Worm (Caenorhabditis elegans) whole organism, L2 larva: ENCODE results near the gene srsx-39.

Experiments
- C34F6.9 ChIP-seq: fragments of 150-350 bp; optimal IDR thresholded peaks from 2 replicates; lab custom pipeline; 2014; ENCODE audit warnings: missing biosample characterization, missing genetic modification characterization
- R02D3.7 ChIP-seq: fragments of 150-350 bp; optimal IDR thresholded peaks from 2 replicates; lab custom pipeline; 2014; ENCODE audit warnings: missing biosample characterization, missing genetic modification characterization
- Y55F3AM.14 ChIP-seq: fragments of 200-800 bp; sonication (Bioruptor generic); optimal IDR thresholded peaks from 2 replicates; lab custom pipeline; 2018; ENCODE audit warnings: mild to moderate bottlenecking, missing genetic modification characterization, missing compliant biosample characterization
- ZK546.5 ChIP-seq: sonication (generic microtip); optimal IDR thresholded peaks from 2 replicates; lab custom pipeline; 2017; ENCODE audit warnings: missing biosample characterization, missing genetic modification characterization
- aly-2 ChIP-seq: fragments of 150-350 bp; optimal IDR thresholded peaks from 2 replicates; lab custom pipeline; 2014; ENCODE audit warnings: missing biosample characterization, missing genetic modification characterization
- ama-1 ChIP-seq: fragments of 150-350 bp; optimal IDR thresholded peaks from 2 replicates; lab custom pipeline; 2018; ENCODE audit warnings: inconsistent platforms
- blmp-1 ChIP-seq: sonication (generic microtip); optimal IDR thresholded peaks from 2 replicates; lab custom pipeline; 2017; ENCODE audit warnings: missing genetic modification characterization, mild to moderate bottlenecking, missing compliant biosample characterization, antibody characterized with exemption, moderate library complexity; ENCODE audit not compliant: insufficient read depth
- ceh-16 ChIP-seq: fragments of 150-350 bp; optimal IDR thresholded peaks from 2 replicates; lab custom pipeline; 2014; ENCODE audit warnings: missing biosample characterization, missing genetic modification characterization
- ceh-82 ChIP-seq: fragments of 150-350 bp; optimal IDR thresholded peaks from 2 replicates; lab custom pipeline; 2014; ENCODE audit warnings: missing biosample characterization, missing genetic modification characterization
- crh-2 ChIP-seq: sonication (generic microtip); optimal IDR thresholded peaks from 2 replicates; lab custom pipeline; 2017; ENCODE audit warnings: missing biosample characterization, missing genetic modification characterization
- dmd-4 ChIP-seq: sonication (generic microtip); optimal IDR thresholded peaks from 2 replicates; lab custom pipeline; 2017; ENCODE audit warnings: missing biosample characterization, missing genetic modification characterization
- egl-27 ChIP-seq: sonication (generic microtip); optimal IDR thresholded peaks from 3 replicates; lab custom pipeline; 2017; ENCODE audit warnings: missing biosample characterization, missing genetic modification reagents, missing genetic modification characterization
- elt-1 ChIP-seq: fragments of 150-350 bp; optimal IDR thresholded peaks from 2 replicates; lab custom pipeline; 2014; ENCODE audit warnings: missing biosample characterization, missing genetic modification characterization
- elt-3 ChIP-seq: sonication (generic microtip); optimal IDR thresholded peaks from 2 replicates; lab custom pipeline; 2017; ENCODE audit warnings: missing biosample characterization, missing genetic modification characterization
- gmeb-1 ChIP-seq: fragments of 150-350 bp; optimal IDR thresholded peaks from 2 replicates; lab custom pipeline; 2014; ENCODE audit warnings: missing biosample characterization, missing genetic modification characterization
- lin-13 ChIP-seq: fragments of 150-350 bp; optimal IDR thresholded peaks from 2 replicates; lab custom pipeline; 2014; ENCODE audit warnings: missing biosample characterization, missing genetic modification reagents, missing genetic modification characterization
- lin-39 ChIP-seq: fragments of 150-350 bp; optimal IDR thresholded peaks from 2 replicates; lab custom pipeline; 2014; ENCODE audit warnings: missing biosample characterization, missing genetic modification reagents, missing genetic modification characterization
- lsy-2 ChIP-seq, 2 experiments: fragments of 150-350 bp in 1 of 2; sonication (generic microtip) in 1 of 2; optimal IDR thresholded peaks; 2 replicates each; lab custom pipeline; 2014 to 2017; ENCODE audit warnings: missing biosample characterization in 2 of 2, missing genetic modification characterization in 2 of 2
- mab-5 ChIP-seq: fragments of 150-350 bp; optimal IDR thresholded peaks from 2 replicates; lab custom pipeline; 2014; ENCODE audit warnings: missing biosample characterization, missing genetic modification characterization
- mdl-1 ChIP-seq, 2 experiments: fragments of 150-350 bp in 1 of 2; sonication (generic microtip) in 1 of 2; optimal IDR thresholded peaks; 2 replicates each; lab custom pipeline; 2017; ENCODE audit warnings: missing biosample characterization in 2 of 2, missing genetic modification characterization in 2 of 2
- nhr-10 ChIP-seq: sonication (generic microtip); optimal IDR thresholded peaks from 2 replicates; lab custom pipeline; 2017; ENCODE audit warnings: missing biosample characterization, missing genetic modification characterization
- nhr-11 ChIP-seq: fragments of 150-350 bp; optimal IDR thresholded peaks from 2 replicates; lab custom pipeline; 2014; ENCODE audit warnings: missing biosample characterization, missing genetic modification characterization
- nhr-21 ChIP-seq: fragments of 150-350 bp; optimal IDR thresholded peaks from 2 replicates; lab custom pipeline; 2014; ENCODE audit warnings: missing biosample characterization, missing genetic modification characterization
- nhr-23 ChIP-seq: fragments of 150-350 bp; optimal IDR thresholded peaks from 2 replicates; lab custom pipeline; 2014; ENCODE audit warnings: missing biosample characterization, missing genetic modification reagents, missing genetic modification characterization
- nhr-6 ChIP-seq: fragments of 150-350 bp; optimal IDR thresholded peaks from 2 replicates; lab custom pipeline; 2014; ENCODE audit warnings: missing biosample characterization, missing genetic modification characterization
- nhr-77 ChIP-seq: fragments of 150-350 bp; optimal IDR thresholded peaks from 2 replicates; lab custom pipeline; 2014; ENCODE audit warnings: missing biosample characterization, missing genetic modification characterization
- sem-4 ChIP-seq: fragments of 150-350 bp; optimal IDR thresholded peaks from 2 replicates; lab custom pipeline; 2014; ENCODE audit warnings: missing biosample characterization, missing genetic modification reagents, missing genetic modification characterization
- skn-1 ChIP-seq: sonication (generic microtip); optimal IDR thresholded peaks from 2 replicates; lab custom pipeline; 2017; ENCODE audit warnings: missing biosample characterization, missing genetic modification characterization
- sma-3 ChIP-seq: sonication (generic microtip); optimal IDR thresholded peaks from 2 replicates; lab custom pipeline; 2016; ENCODE audit warnings: missing genetic modification reagents, missing genetic modification characterization, missing compliant biosample characterization
- unc-39 ChIP-seq: fragments of 150-350 bp; optimal IDR thresholded peaks from 2 replicates; lab custom pipeline; 2014; ENCODE audit warnings: missing biosample characterization, missing genetic modification characterization
- unc-55 ChIP-seq: fragments of 150-350 bp; sonication (generic microtip); optimal IDR thresholded peaks from 3 replicates; lab custom pipeline; 2014; ENCODE audit warnings: missing biosample characterization, missing genetic modification reagents, missing genetic modification characterization
- unc-62 ChIP-seq: fragments of 150-350 bp; optimal IDR thresholded peaks from 2 replicates; lab custom pipeline; 2014; ENCODE audit warnings: missing biosample characterization, missing genetic modification reagents, missing genetic modification characterization
- zag-1 ChIP-seq: fragments of 150-350 bp; optimal IDR thresholded peaks from 2 replicates; lab custom pipeline; 2014; ENCODE audit warnings: missing biosample characterization, missing genetic modification characterization
- ztf-1 ChIP-seq: fragments of 200-800 bp; sonication (Bioruptor generic); conservative IDR thresholded peaks from 2 replicates; pipeline ENCODE4 v1.3.6; 2022; ENCODE audit warnings: missing genetic modification characterization, missing compliant biosample characterization
- ztf-11 ChIP-seq: sonication (generic microtip); optimal IDR thresholded peaks from 2 replicates; lab custom pipeline; 2017; ENCODE audit warnings: missing biosample characterization, missing genetic modification characterization
- ztf-4 ChIP-seq: fragments of 150-350 bp; optimal IDR thresholded peaks from 2 replicates; lab custom pipeline; 2014; ENCODE audit warnings: missing biosample characterization, missing genetic modification characterization

The srsx-39 gene

DNA sequence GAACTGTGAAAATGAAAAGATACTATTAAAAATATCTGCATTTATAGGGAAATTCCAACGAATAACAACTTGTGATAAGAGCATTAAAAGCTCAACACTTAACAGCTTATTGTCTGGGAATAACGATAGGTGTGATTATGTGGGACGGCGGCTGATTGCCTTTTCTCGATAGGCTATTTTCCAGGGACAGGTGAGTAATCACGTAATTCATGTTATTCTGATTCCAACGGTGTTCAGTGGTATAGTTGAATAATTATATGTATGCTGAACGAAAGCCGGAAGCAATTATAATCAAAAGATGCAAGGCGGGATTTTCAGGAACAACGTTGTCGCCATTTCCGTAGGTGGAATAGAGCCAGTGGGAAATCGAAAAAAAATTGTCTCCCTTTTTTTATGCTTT, 20.3 kb upstream of the srsx-39 start, which contains the start of gene srw-17:
Gene srw-17, minus strand, starts transcription at position 101 of the 400 bp plus-strand sequence.
- no peak for TF ChIP-seq nhr-21 (tag; lab: Kevin White, UChicago)
- no peak for TF ChIP-seq R02D3.7 (tag; lab: Kevin White, UChicago)
- no peak for TF ChIP-seq sma-3
- no peak for TF ChIP-seq ztf-1 (GFP tag; lab: Robert Waterston, UW)
- TF ChIP-seq ztf-4 (tag; lab: Kevin White, UChicago), result no peak
- TF ChIP-seq zag-1 (tag; lab: Kevin White, UChicago), result no peak
- no peak for TF ChIP-seq nhr-10
- TF ChIP-seq lin-39, result no peak
- TF ChIP-seq crh-2, result no peak
- TF ChIP-seq unc-39 (tag; lab: Kevin White, UChicago), result no peak
- TF ChIP-seq blmp-1, result no peak
- no peak for TF ChIP-seq unc-55 (GFP tag; lab: Kevin White, UChicago)
- no peak for TF ChIP-seq nhr-11 (tag; lab: Kevin White, UChicago)
- no peak for TF ChIP-seq ama-1 (lab: Kevin White, UChicago)
- no peak for TF ChIP-seq gmeb-1 (tag; lab: Kevin White, UChicago)
- no peak for TF ChIP-seq nhr-23 (tag; lab: Kevin White, UChicago)
- no peak for TF ChIP-seq unc-62 (GFP tag; lab: Kevin White, UChicago)
- TF ChIP-seq, all 48 proteins: peak for 0

DNA sequence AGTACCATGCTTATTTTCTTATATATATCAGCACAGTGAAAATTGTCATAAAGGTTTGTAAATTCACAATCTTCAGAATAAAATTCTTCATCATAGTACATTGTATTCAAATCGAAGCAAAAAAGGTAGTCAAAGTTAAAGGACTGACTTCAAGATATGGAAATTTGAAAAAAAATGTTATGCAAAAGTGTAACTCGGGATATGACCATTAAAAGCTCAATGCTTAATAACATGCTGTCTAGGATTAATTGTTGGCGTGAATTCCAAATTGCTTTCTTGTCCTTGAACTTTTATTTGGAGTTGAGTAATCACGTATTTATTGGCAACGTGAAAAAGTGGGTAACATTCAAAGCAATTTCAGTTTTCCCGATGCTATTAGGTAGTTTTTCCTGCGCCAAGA, 18.2 kb upstream of the srsx-39 start, which contains the start of gene srw-16:
Gene srw-16, minus strand, starts transcription at position 101 of the 400 bp plus-strand sequence.
- TF ChIP-seq zag-1 (tag; lab: Kevin White, UChicago), result no peak
- no peak for TF ChIP-seq nhr-21 (tag; lab: Kevin White, UChicago)
- TF ChIP-seq mab-5 (tag; lab: Kevin White, UChicago), result no peak
- no peak for TF ChIP-seq Y55F3AM.14 (GFP tag; lab: Kevin White, UChicago)
- TF ChIP-seq ztf-11 (tag; lab: Kevin White, UChicago), result no peak
- TF ChIP-seq dmd-4 (tag; lab: Kevin White, UChicago), result no peak

DNA sequence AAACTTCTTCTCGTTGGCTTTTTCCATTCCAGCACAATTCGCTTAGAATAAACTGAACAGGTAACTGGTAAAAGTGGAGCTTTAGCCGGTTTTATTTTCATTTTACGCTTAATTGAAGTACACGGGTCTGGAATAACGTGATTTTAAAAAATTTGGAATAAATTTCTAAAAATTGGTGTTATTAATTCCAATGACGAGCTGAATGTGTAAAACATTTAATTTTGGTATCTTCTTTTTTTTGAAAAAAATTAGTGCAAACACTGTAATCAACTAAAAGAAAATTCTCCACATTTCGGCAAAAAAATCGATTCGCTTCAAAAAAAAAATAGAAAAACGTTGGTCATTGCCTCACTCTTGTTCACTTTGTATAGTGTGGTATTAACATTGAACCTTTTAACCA, 15.7 kb upstream of the srsx-39 start, which contains the start of gene T10H4.4:
Gene T10H4.4, minus strand, starts transcription at position 101 of the 400 bp plus-strand sequence.
- TF ChIP-seq egl-27 (no peak), elt-1 (tag; lab: Kevin White, UChicago) (no peak), gmeb-1 (tag; lab: Kevin White, UChicago) (no peak), unc-39 (tag; lab: Kevin White, UChicago) (no peak), ZK546.5 (no peak), nhr-21 (tag; lab: Kevin White, UChicago) (no peak), nhr-77 (tag; lab: Kevin White, UChicago) (no peak), ama-1 (lab: Kevin White, UChicago) (no peak), nhr-6 (tag; lab: Kevin White, UChicago) (no peak), lin-13 (GFP tag; lab: Kevin White, UChicago) (no peak), mdl-1 (tag; optimal IDR thresholded peaks at IDR 0.05; lab: Kevin White, UChicago) (no peak)

DNA sequence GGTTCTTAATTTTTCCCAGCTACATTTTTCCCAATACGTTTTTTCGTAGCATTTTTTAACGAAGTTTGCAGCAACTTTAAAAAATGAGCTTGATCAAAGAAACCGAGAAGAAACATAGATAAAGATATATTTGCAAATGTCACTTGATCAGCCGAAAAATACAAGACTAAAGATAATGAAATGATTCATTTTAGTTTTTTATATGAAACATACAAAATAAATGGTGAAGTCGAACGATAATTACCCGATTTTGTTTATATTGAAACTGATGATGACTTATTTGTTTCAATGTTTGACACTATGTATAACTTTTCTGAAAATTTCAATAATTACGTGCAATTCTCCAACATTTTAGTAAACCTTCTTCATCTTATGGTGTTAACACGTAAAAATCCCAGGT, 11.7 kb upstream of the srsx-39 start, which contains the start of gene srw-22:
Gene srw-22, plus strand, starts transcription at position 301 of the 400 bp plus-strand sequence.
- TF ChIP-seq ztf-4 (tag; lab: Kevin White, UChicago), result no peak

DNA sequence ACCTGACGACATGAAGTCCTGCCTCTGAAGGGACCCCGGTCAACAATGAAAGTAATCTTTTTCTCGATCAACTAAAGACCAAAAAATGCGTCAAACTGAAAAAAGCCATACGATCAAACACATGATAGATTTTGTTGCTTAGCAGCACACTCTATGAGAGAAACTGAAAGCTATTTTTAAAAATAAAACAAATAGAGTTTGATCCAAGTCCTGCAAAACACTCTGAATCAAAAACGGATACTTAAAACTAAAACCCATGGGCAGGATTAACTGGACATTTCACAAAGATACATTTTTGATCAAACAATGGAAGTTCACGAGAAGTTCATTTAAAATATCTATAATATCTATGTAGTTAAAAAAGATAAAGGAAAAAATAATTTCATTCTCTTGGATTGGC, 10.8 kb upstream of the srsx-39 start, which contains the start of gene T10H4.13:
Gene T10H4.13, minus strand, starts transcription at position 101 of the 400 bp plus-strand sequence.
- TF ChIP-seq mdl-1 (tag; optimal IDR thresholded peaks at IDR 0.05; lab: Kevin White, UChicago), result no peak
- TF ChIP-seq ztf-1 (GFP tag; lab: Robert Waterston, UW), result no peak

DNA sequence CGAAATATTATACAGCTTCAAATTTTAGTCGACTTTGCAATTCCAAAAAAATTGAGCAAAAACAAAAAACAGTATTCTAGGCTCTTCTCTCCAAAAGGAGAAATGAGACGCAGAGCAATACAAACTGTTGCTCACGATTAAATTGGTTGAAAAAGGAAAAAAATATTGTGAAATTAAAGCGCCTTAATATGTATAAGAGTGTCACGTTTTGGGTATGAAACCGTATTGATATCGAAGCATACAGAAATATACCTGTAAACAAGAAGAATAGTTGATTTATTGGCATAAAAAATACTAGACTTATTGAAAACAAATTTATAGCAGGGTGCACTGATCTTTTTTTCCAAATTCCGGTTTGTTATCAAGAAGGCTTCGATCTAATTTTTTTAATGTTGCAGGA, 9.2 kb upstream of the srsx-39 start, which contains the start of gene M01B2.13:
Gene M01B2.13, minus strand, starts transcription at position 101 of the 400 bp plus-strand sequence.
- TF ChIP-seq ZK546.5 (no peak), nhr-21 (tag; lab: Kevin White, UChicago) (no peak), crh-2 (no peak), lsy-2 (tag; optimal IDR thresholded peaks at IDR 0.05; lab: Kevin White, UChicago) (no peak), skn-1 (tag; lab: Kevin White, UChicago) (no peak), nhr-6 (tag; lab: Kevin White, UChicago) (no peak), elt-1 (tag; lab: Kevin White, UChicago) (no peak), C34F6.9 (no peak), sem-4 (no peak), elt-3 (tag; lab: Kevin White, UChicago) (no peak), unc-55 (GFP tag; lab: Kevin White, UChicago) (no peak), Y55F3AM.14 (GFP tag; lab: Kevin White, UChicago) (no peak), ceh-82 (tag; lab: Kevin White, UChicago) (no peak), dmd-4 (tag; lab: Kevin White, UChicago) (no peak), zag-1 (tag; lab: Kevin White, UChicago) (no peak), aly-2 (tag; lab: Kevin White, UChicago) (no peak), ceh-16 (tag; lab: Kevin White, UChicago) (no peak)
